Worm (Caenorhabditis elegans): ENCODE results near the gene melo-3.
"Not testable (repeated sequence)": the region's sequence is repeated elsewhere in the genome, so short reads cannot be mapped to it uniquely, and the experiment has no call there.

melo-3 gene

DNA sequence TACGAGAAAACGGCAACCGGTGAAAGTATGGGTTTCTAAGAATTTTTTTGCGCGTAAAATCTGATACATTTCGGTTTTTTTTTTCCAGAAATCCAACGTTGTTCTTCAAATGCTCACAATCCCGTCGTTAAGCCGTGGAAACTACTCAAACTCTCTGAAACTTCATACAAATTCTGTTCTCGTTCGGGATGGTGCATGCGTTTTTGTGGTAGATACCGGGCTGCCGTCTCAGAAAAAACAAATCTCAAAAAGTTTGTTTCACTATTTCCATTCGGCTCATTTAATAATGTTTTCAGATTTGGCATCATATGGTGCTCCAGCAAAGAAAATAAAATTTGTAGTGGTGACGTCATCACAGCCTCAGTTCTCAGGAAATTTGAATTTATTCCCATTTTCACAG lies 18.1 kb upstream of the melo-3 start:
- no peak for TF ChIP-seq flt-1 (GFP tag; IDR thresholded peaks at IDR 0.05)
- TF ChIP-seq tab-1 (GFP tag; IDR thresholded peaks at IDR 0.05) = no peak
- no peak for TF ChIP-seq med-1 (GFP tag; optimal IDR thresholded peaks at IDR 0.05; ENCODE audit: insufficient read depth)
- no peak for TF ChIP-seq ztf-29 (GFP tag; IDR thresholded peaks at IDR 0.05)
- TF ChIP-seq cog-1 (tag; optimal IDR thresholded peaks at IDR 0.05) = no peak
- TF ChIP-seq ref-1 (GFP tag; conservative IDR thresholded peaks at IDR 0.05) = no peak
- no peak for TF ChIP-seq ztf-23 (GFP tag; IDR thresholded peaks at IDR 0.05)
- TF ChIP-seq T22C8.4 (GFP tag; IDR thresholded peaks at IDR 0.05) = no peak
- TF ChIP-seq klf-2 (GFP tag; conservative IDR thresholded peaks at IDR 0.05) = no peak

DNA sequence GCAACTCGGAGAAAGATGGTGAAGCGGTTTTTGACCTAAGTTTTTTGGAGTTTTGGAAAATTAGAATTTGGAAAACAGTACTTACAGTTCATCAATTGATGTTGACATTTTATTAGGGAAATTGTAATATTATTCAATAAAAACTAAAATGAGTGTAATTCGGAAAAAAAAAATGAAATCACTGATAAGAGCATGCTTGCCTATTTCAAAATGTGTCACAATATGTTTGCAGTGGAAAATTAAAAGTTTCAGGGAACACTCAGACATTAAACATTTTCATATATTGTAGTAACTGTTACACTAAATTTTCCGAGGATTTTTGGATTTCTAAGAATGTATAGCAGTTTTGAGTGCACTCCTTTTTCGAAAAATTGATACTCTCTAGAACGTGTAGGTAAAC lies 15.7 kb upstream of the melo-3 start, which contains the start of the genes fbxa-82 and C25D7.5:
Gene fbxa-82 (minus strand): TSS at position 163 of the 400 bp plus-strand sequence.
Gene C25D7.5 (plus strand): TSS at position 283 of the 400 bp plus-strand sequence.
- TF ChIP-seq med-1 (GFP tag; optimal IDR thresholded peaks at IDR 0.05; ENCODE audit: insufficient read depth) (no peak), ztf-23 (GFP tag; IDR thresholded peaks at IDR 0.05) (no peak), cog-1 (tag; optimal IDR thresholded peaks at IDR 0.05) (no peak), ref-1 (GFP tag; conservative IDR thresholded peaks at IDR 0.05) (no peak), flt-1 (GFP tag; IDR thresholded peaks at IDR 0.05) (no peak), ztf-29 (GFP tag; IDR thresholded peaks at IDR 0.05) (no peak), T22C8.4 (GFP tag; IDR thresholded peaks at IDR 0.05) (no peak), tab-1 (GFP tag; IDR thresholded peaks at IDR 0.05) (no peak), klf-2 (GFP tag; conservative IDR thresholded peaks at IDR 0.05) (no peak)

DNA sequence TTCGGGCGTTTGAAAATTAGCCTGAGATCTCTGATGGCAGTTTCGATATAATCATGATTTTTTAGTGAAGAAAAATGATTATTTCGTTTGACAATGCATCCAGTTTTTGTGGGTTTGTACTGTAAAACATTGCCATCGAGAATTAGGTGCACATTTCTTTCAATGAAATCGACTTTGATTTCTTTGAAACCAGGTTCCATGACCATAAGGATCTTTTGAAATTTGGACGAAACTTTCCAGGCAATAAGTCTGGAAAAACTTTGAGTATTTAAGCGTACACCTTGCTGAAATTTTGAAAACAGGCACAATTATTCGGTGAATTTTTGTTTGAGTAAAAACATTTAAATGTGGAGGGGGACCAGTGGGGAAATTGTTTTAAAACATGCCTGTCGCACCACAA lies 15.1 kb upstream of the melo-3 start:
- TF ChIP-seq ref-1 (GFP tag; conservative IDR thresholded peaks at IDR 0.05) = no peak
- TF ChIP-seq tab-1 (GFP tag; IDR thresholded peaks at IDR 0.05) = no peak
- no peak for TF ChIP-seq T22C8.4 (GFP tag; IDR thresholded peaks at IDR 0.05)
- TF ChIP-seq med-1 (GFP tag; optimal IDR thresholded peaks at IDR 0.05; ENCODE audit: insufficient read depth) = no peak
- no peak for TF ChIP-seq flt-1 (GFP tag; IDR thresholded peaks at IDR 0.05)
- no peak for TF ChIP-seq cog-1 (tag; optimal IDR thresholded peaks at IDR 0.05)
- TF ChIP-seq ztf-23 (GFP tag; IDR thresholded peaks at IDR 0.05) = no peak
- TF ChIP-seq ztf-29 (GFP tag; IDR thresholded peaks at IDR 0.05) = no peak
- TF ChIP-seq klf-2 (GFP tag; conservative IDR thresholded peaks at IDR 0.05) = no peak

DNA sequence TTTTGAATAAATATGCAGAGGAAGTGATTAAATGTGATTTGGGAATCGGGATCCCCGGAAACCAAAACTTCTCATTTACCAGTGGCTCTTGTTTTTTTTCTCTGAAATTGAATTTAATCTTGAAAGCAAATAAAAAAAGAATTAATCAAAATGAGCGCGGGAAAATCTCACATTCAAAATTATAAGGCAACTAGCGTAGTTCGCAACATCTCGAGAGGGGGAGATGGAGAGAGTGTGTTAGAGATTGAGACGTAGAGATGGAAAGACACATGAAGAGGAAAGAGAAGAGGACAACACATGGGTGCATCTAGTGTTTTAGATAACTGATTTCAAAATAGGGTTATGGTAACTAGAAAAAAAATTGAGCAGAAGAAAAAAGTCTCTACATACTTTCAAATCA lies 11.4 kb upstream of the melo-3 start, which contains the start of gene sdc-3:
Gene sdc-3 (minus strand): TSS at position 101 of the 400 bp plus-strand sequence.
- TF ChIP-seq tab-1 (GFP tag; IDR thresholded peaks at IDR 0.05) = no peak
- no peak for TF ChIP-seq T22C8.4 (GFP tag; IDR thresholded peaks at IDR 0.05)
- no peak for TF ChIP-seq cog-1 (tag; optimal IDR thresholded peaks at IDR 0.05)
- no peak for TF ChIP-seq klf-2 (GFP tag; conservative IDR thresholded peaks at IDR 0.05)
- no peak for TF ChIP-seq med-1 (GFP tag; optimal IDR thresholded peaks at IDR 0.05; ENCODE audit: insufficient read depth)
- no peak for TF ChIP-seq ztf-23 (GFP tag; IDR thresholded peaks at IDR 0.05)
- TF ChIP-seq flt-1 (GFP tag; IDR thresholded peaks at IDR 0.05) = no peak
- no peak for TF ChIP-seq ztf-29 (GFP tag; IDR thresholded peaks at IDR 0.05)
- TF ChIP-seq ref-1 (GFP tag; conservative IDR thresholded peaks at IDR 0.05) = no peak

ce11 chrV:15031373-15031772 lies 5.3 kb downstream of the melo-3 start, which contains the start of gene cng-1:
cng-1 (minus strand) TSS chrV:15031473.
- TF ChIP-seq T22C8.4 (GFP tag; IDR thresholded peaks at IDR 0.05); ref-1 (GFP tag; conservative IDR thresholded peaks at IDR 0.05); cog-1 (tag; optimal IDR thresholded peaks at IDR 0.05): not testable (repeated sequence)

- TF ChIP-seq tab-1 (GFP tag; IDR thresholded peaks at IDR 0.05) (no peak), klf-2 (GFP tag; conservative IDR thresholded peaks at IDR 0.05) (no peak), ref-1 (GFP tag; conservative IDR thresholded peaks at IDR 0.05) (no peak), T22C8.4 (GFP tag; IDR thresholded peaks at IDR 0.05) (no peak), flt-1 (GFP tag; IDR thresholded peaks at IDR 0.05) (no peak), ztf-29 (GFP tag; IDR thresholded peaks at IDR 0.05) (no peak), ztf-23 (GFP tag; IDR thresholded peaks at IDR 0.05) (no peak), med-1 (GFP tag; optimal IDR thresholded peaks at IDR 0.05; ENCODE audit: insufficient read depth) (no peak), cog-1 (tag; optimal IDR thresholded peaks at IDR 0.05) (no peak)
Measured at ce11 chrV:15028896-15029519, 7.7 kb downstream of the melo-3 start, which contains the start of gene F14H8.8. F14H8.8 (plus strand) TSS chrV:15029469.

DNA sequence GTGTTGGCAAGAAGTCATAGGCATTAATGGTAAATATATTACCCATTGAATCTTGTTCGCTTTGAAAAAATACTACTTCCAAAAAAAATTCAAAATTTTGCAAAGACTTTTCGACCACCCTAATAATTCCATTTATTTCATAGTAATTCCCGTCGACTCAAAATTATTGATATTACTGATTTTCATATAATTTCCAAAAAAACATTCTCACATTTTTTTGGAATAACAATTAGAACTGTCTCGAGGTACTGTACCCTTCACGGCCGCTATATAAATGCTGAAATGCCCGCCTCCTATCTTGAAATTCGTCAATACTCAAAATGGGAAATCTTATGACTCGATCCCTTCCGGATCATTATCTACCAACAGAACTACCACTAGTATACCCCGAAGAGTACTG lies 13.1 kb downstream of the melo-3 start, which contains the start of gene F14H8.4:
Gene F14H8.4 (plus strand): TSS at position 301 of the 400 bp plus-strand sequence.
- TF ChIP-seq tab-1 (GFP tag; IDR thresholded peaks at IDR 0.05) = no peak
- no peak for TF ChIP-seq cog-1 (tag; optimal IDR thresholded peaks at IDR 0.05)
- no peak for TF ChIP-seq med-1 (GFP tag; optimal IDR thresholded peaks at IDR 0.05; ENCODE audit: insufficient read depth)

DNA sequence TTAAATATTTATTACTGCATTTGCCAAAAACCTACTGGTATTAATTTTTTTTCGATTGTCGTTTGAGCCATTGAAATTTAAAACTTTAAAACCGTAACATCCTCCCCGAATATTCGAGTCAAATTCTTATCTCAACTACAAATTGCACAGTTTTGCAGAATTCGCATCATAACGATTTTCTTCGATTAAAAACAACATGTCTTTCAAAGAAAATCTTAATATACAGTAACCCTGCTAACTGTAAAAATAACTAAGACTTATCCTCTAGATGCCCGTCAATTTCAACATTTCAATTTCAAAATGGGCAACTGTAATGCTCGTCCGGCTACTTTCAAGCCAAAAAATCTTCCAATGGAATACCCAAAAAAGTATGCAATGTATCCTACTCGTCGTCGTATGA lies 15.9 kb downstream of the melo-3 start, which contains the start of gene F14H8.5:
Gene F14H8.5 (plus strand): TSS at position 301 of the 400 bp plus-strand sequence.
- TF ChIP-seq ztf-23 (GFP tag; IDR thresholded peaks at IDR 0.05) (no peak), klf-2 (GFP tag; conservative IDR thresholded peaks at IDR 0.05) (no peak), flt-1 (GFP tag; IDR thresholded peaks at IDR 0.05) (no peak), med-1 (GFP tag; optimal IDR thresholded peaks at IDR 0.05; ENCODE audit: insufficient read depth) (no peak), ztf-29 (GFP tag; IDR thresholded peaks at IDR 0.05) (no peak), T22C8.4 (GFP tag; IDR thresholded peaks at IDR 0.05) (no peak), ref-1 (GFP tag; conservative IDR thresholded peaks at IDR 0.05) (no peak), cog-1 (tag; optimal IDR thresholded peaks at IDR 0.05) (no peak)

- TF ChIP-seq klf-2 (GFP tag; conservative IDR thresholded peaks at IDR 0.05) (no peak), flt-1 (GFP tag; IDR thresholded peaks at IDR 0.05) (no peak), cog-1 (tag; optimal IDR thresholded peaks at IDR 0.05) (no peak), ref-1 (GFP tag; conservative IDR thresholded peaks at IDR 0.05) (no peak), tab-1 (GFP tag; IDR thresholded peaks at IDR 0.05) (no peak)
Measured at ce11 chrV:15020229-15020628, 16.4 kb downstream of the melo-3 start, which contains the start of gene F14H8.2. F14H8.2 (minus strand) TSS chrV:15020329.

Measured in whole organism, midembryonic.